Worm (Caenorhabditis elegans): ENCODE measurements around the gene T10B5.10.
A peak's percentile ranks its signal among the peaks of the same experiment; 100 is the strongest.

DNA sequence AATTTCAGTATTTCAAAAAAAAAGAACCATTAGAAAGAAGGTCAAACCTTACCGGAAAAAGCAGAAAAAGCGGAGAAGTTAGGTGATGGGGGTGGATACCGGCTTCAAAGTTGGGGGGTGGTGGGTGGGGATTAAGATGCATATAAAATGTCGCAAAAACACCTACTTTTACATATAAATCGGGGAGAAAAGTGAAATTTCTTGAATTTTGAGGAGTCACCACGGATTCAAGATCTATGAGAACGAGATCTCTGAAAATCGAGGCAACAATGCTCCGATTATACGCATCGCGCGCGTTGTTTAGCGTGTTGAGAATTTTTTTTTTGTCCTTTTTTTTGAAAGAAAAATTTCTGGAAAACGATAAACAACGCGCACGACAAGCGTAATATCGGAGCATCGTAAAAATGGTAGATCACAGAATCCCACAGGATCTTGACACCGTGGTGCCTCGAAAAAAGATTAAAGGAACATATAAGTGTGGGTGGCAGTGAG is 19.5 kb upstream of the T10B5.10 start:
- TF ChIP-seq lim-7 (GFP tag; IDR thresholded peaks at IDR 0.05): 0 out of 2 replicates have a peak, but pooled peaks have one; percentile 46
- TF ChIP-seq mdl-1 (tag; optimal IDR thresholded peaks at IDR 0.05): no peak
- TF ChIP-seq lsy-2 (tag; optimal IDR thresholded peaks at IDR 0.05): peak in 1 of 2 experiments; percentile 60
- TF ChIP-seq dmd-8 (GFP tag; IDR thresholded peaks at IDR 0.05): peak; percentile 64; the same call in 1 of the 2 replicates
- peak in 1 of 2 experiments; percentile 41 for TF ChIP-seq hif-1 (tag; optimal IDR thresholded peaks at IDR 0.05)
- peak; percentile 32 for TF ChIP-seq F10B5.3 (tag; optimal IDR thresholded peaks at IDR 0.05)
- no peak for TF ChIP-seq ceh-82 (tag; optimal IDR thresholded peaks at IDR 0.05)
- peak; percentile 79 for TF ChIP-seq D1046.2 (GFP tag; IDR thresholded peaks at IDR 0.05)
- no peak for TF ChIP-seq ZK546.5 (tag; optimal IDR thresholded peaks at IDR 0.05)

Data from whole organism, L4 larva.